Worm (Caenorhabditis elegans) whole organism, L1 larva: ENCODE results near the gene rbr-2.

Source experiments
- C04F5.9 ChIP-seq: sonication (generic microtip); optimal IDR thresholded peaks from 2 replicates; lab custom pipeline; 2016; ENCODE audit warnings: missing genetic modification characterization, missing compliant biosample characterization
- C16A3.4 ChIP-seq: fragments of 150-350 bp; optimal IDR thresholded peaks from 2 replicates; lab custom pipeline; 2014; ENCODE audit warnings: missing biosample characterization, missing genetic modification characterization
- aha-1 ChIP-seq: fragments of 150-350 bp; optimal IDR thresholded peaks from 2 replicates; lab custom pipeline; 2014; ENCODE audit warnings: missing biosample characterization, missing genetic modification characterization
- aly-2 ChIP-seq: fragments of 150-350 bp; optimal IDR thresholded peaks from 2 replicates; lab custom pipeline; 2014; ENCODE audit warnings: missing biosample characterization, missing genetic modification characterization
- blmp-1 ChIP-seq: fragments of 150-350 bp; optimal IDR thresholded peaks from 2 replicates; lab custom pipeline; 2014; ENCODE audit warnings: missing biosample characterization, missing genetic modification characterization
- ceh-82 ChIP-seq, 3 experiments: fragments of 150-350 bp in 1 of 3; sonication (generic microtip) in 2 of 3; optimal IDR thresholded peaks; 2 replicates each; lab custom pipeline; 2014 to 2017; ENCODE audit warnings: missing biosample characterization in 3 of 3, missing genetic modification characterization in 3 of 3
- ceh-88 ChIP-seq: fragments of 200-800 bp; sonication (Bioruptor generic); IDR thresholded peaks from 2 replicates; pipeline ENCODE4 v1.3.6; 2022; ENCODE audit warnings: missing genetic modification characterization, missing compliant biosample characterization
- ces-1 ChIP-seq: fragments of 150-350 bp; optimal IDR thresholded peaks from 2 replicates; lab custom pipeline; 2014; ENCODE audit warnings: missing biosample characterization, missing genetic modification reagents, missing genetic modification characterization
- dpl-1 ChIP-seq, 3 experiments: fragments of 150-350 bp in 2 of 3; sonication (generic microtip) in 1 of 3; optimal IDR thresholded peaks; 2 replicates each; lab custom pipeline; 2014 to 2017; ENCODE audit warnings: missing biosample characterization in 3 of 3, missing genetic modification characterization in 3 of 3, missing genetic modification reagents in 3 of 3
- efl-3 ChIP-seq: fragments of 200-800 bp; sonication (Bioruptor generic); optimal IDR thresholded peaks from 2 replicates; lab custom pipeline; 2018; ENCODE audit warnings: mild to moderate bottlenecking, missing genetic modification characterization, missing compliant biosample characterization
- egl-27 ChIP-seq, 2 experiments: fragments of 150-350 bp in 1 of 2; sonication (generic microtip); optimal IDR thresholded peaks; 3 replicates each; lab custom pipeline; 2017 to 2018; ENCODE audit warnings: missing biosample characterization in 2 of 2, missing genetic modification characterization in 2 of 2, missing genetic modification reagents in 2 of 2
- elt-3 ChIP-seq, 6 experiments: fragments of 150-350 bp in 1 of 6; sonication (generic microtip); optimal IDR thresholded peaks; 2 replicates each; lab custom pipeline; 2017 to 2018; ENCODE audit warnings: missing biosample characterization in 6 of 6, missing genetic modification characterization in 6 of 6, inconsistent platforms in 1 of 6
- ets-5 ChIP-seq: fragments of 200-800 bp; sonication (Bioruptor generic); IDR thresholded peaks from 2 replicates; pipeline ENCODE4 v1.3.6; 2022; ENCODE audit warnings: missing genetic modification characterization, missing compliant biosample characterization
- fkh-8 ChIP-seq: sonication (generic microtip); optimal IDR thresholded peaks from 2 replicates; lab custom pipeline; 2016; ENCODE audit warnings: mild to moderate bottlenecking, missing genetic modification characterization, missing compliant biosample characterization
- fos-1 ChIP-seq: fragments of 150-350 bp; optimal IDR thresholded peaks from 2 replicates; lab custom pipeline; 2014; ENCODE audit warnings: missing biosample characterization, missing genetic modification characterization
- hlh-17 ChIP-seq: fragments of 200-800 bp; sonication (Bioruptor generic); optimal IDR thresholded peaks from 2 replicates; lab custom pipeline; 2018; ENCODE audit warnings: missing genetic modification characterization, mild to moderate bottlenecking, missing compliant biosample characterization, moderate library complexity, borderline replicate concordance
- isw-1 ChIP-seq: fragments of 200-800 bp; sonication (Bioruptor generic); IDR thresholded peaks from 2 replicates; pipeline ENCODE4 v1.3.6; 2022; ENCODE audit warnings: missing genetic modification characterization, missing compliant biosample characterization
- jun-1 ChIP-seq: fragments of 150-350 bp; optimal IDR thresholded peaks from 2 replicates; lab custom pipeline; 2014; ENCODE audit warnings: missing biosample characterization, missing genetic modification reagents, missing genetic modification characterization
- lin-13 ChIP-seq: fragments of 150-350 bp; optimal IDR thresholded peaks from 2 replicates; lab custom pipeline; 2014; ENCODE audit warnings: missing biosample characterization, missing genetic modification reagents, missing genetic modification characterization
- lin-35 ChIP-seq, 2 experiments: fragments of 150-350 bp; optimal IDR thresholded peaks; 2 replicates each; lab custom pipeline; 2014; ENCODE audit warnings: missing biosample characterization in 2 of 2, missing genetic modification characterization in 2 of 2, missing genetic modification reagents in 2 of 2
- lin-39 ChIP-seq: fragments of 150-350 bp; optimal IDR thresholded peaks from 2 replicates; lab custom pipeline; 2014; ENCODE audit warnings: missing biosample characterization, missing genetic modification reagents, missing genetic modification characterization
- lir-3 ChIP-seq: sonication (generic microtip); optimal IDR thresholded peaks from 2 replicates; lab custom pipeline; 2016; ENCODE audit warnings: mild to moderate bottlenecking, missing genetic modification characterization, moderate library complexity, missing compliant biosample characterization; ENCODE audit not compliant: poor library complexity
- mef-2 ChIP-seq: fragments of 150-350 bp; optimal IDR thresholded peaks from 2 replicates; lab custom pipeline; 2014; ENCODE audit warnings: missing biosample characterization, missing genetic modification characterization
- nhr-11 ChIP-seq: fragments of 150-350 bp; optimal IDR thresholded peaks from 2 replicates; lab custom pipeline; 2014; ENCODE audit warnings: missing biosample characterization, missing genetic modification characterization
- nhr-19 ChIP-seq: fragments of 200-800 bp; sonication (Bioruptor generic); conservative IDR thresholded peaks from 2 replicates; pipeline ENCODE4 v1.3.6; 2022; ENCODE audit warnings: missing genetic modification characterization, missing compliant biosample characterization
- nhr-20 ChIP-seq: sonication (generic microtip); optimal IDR thresholded peaks from 2 replicates; lab custom pipeline; 2016; ENCODE audit warnings: mild to moderate bottlenecking, missing genetic modification characterization, missing compliant biosample characterization
- nhr-237 ChIP-seq: fragments of 150-350 bp; optimal IDR thresholded peaks from 2 replicates; lab custom pipeline; 2014; ENCODE audit warnings: missing biosample characterization, missing genetic modification characterization
- nhr-47 ChIP-seq: sonication (generic microtip); optimal IDR thresholded peaks from 2 replicates; lab custom pipeline; 2016; ENCODE audit warnings: mild to moderate bottlenecking, missing genetic modification characterization, moderate library complexity, missing compliant biosample characterization
- nhr-77 ChIP-seq: fragments of 150-350 bp; optimal IDR thresholded peaks from 2 replicates; lab custom pipeline; 2014; ENCODE audit warnings: missing biosample characterization, missing genetic modification characterization
- nhr-85 ChIP-seq: sonication (generic microtip); peaks from one replicate; lab custom pipeline; 2016; ENCODE audit warnings: missing genetic modification characterization, inconsistent platforms, missing compliant biosample characterization
- nhr-90 ChIP-seq: sonication (generic microtip); optimal IDR thresholded peaks from 2 replicates; lab custom pipeline; 2016; ENCODE audit warnings: mild to moderate bottlenecking, missing genetic modification characterization, missing compliant biosample characterization; ENCODE audit not compliant: poor library complexity
- pag-3 ChIP-seq: sonication (generic microtip); optimal IDR thresholded peaks from 2 replicates; lab custom pipeline; 2017; ENCODE audit warnings: missing genetic modification characterization, mild to moderate bottlenecking, missing compliant biosample characterization, antibody characterized with exemption, borderline replicate concordance; ENCODE audit not compliant: insufficient read depth
- pax-3 ChIP-seq: fragments of 200-800 bp; sonication (Bioruptor generic); optimal IDR thresholded peaks from 2 replicates; lab custom pipeline; 2018; ENCODE audit warnings: mild to moderate bottlenecking, missing genetic modification characterization, moderate library complexity, missing compliant biosample characterization
- skn-1 ChIP-seq: fragments of 150-350 bp; optimal IDR thresholded peaks from 2 replicates; lab custom pipeline; 2014; ENCODE audit warnings: missing biosample characterization, missing genetic modification characterization
- snpc-4 ChIP-seq: fragments of 150-350 bp; optimal IDR thresholded peaks from 2 replicates; lab custom pipeline; 2014; ENCODE audit warnings: missing biosample characterization, missing genetic modification characterization
- snu-23 ChIP-seq: sonication (generic microtip); optimal IDR thresholded peaks from 2 replicates; lab custom pipeline; 2016; ENCODE audit warnings: missing genetic modification characterization, missing compliant biosample characterization
- sox-4 ChIP-seq: sonication (generic microtip); optimal IDR thresholded peaks from 2 replicates; lab custom pipeline; 2016; ENCODE audit warnings: missing genetic modification characterization, missing compliant biosample characterization
- sup-37 ChIP-seq: fragments of 200-800 bp; sonication (Bioruptor generic); optimal IDR thresholded peaks from 2 replicates; lab custom pipeline; 2018; ENCODE audit warnings: mild to moderate bottlenecking, missing genetic modification characterization, missing compliant biosample characterization
- swsn-7 ChIP-seq: sonication (generic microtip); optimal IDR thresholded peaks from 2 replicates; lab custom pipeline; 2016; ENCODE audit warnings: missing genetic modification characterization, missing compliant biosample characterization
- unc-130 ChIP-seq: fragments of 150-350 bp; optimal IDR thresholded peaks from 2 replicates; lab custom pipeline; 2017; ENCODE audit warnings: missing biosample characterization, missing genetic modification characterization, inconsistent platforms
- unc-86 ChIP-seq: sonication (generic microtip); optimal IDR thresholded peaks from 2 replicates; lab custom pipeline; 2016; ENCODE audit warnings: missing genetic modification characterization, missing compliant biosample characterization
- xbp-1 ChIP-seq: sonication (generic microtip); optimal IDR thresholded peaks from 2 replicates; lab custom pipeline; 2016; ENCODE audit warnings: missing genetic modification characterization, missing compliant biosample characterization
- zip-4 ChIP-seq: fragments of 200-800 bp; sonication (Bioruptor generic); optimal IDR thresholded peaks from 2 replicates; lab custom pipeline; 2018; ENCODE audit warnings: mild to moderate bottlenecking, missing genetic modification characterization, moderate library complexity, missing compliant biosample characterization
- ztf-11 ChIP-seq, 2 experiments: sonication (generic microtip); optimal IDR thresholded peaks; 2 replicates each; lab custom pipeline; 2016 to 2017; ENCODE audit warnings: missing genetic modification characterization in 2 of 2, missing biosample characterization in 1 of 2, missing compliant biosample characterization in 1 of 2

Gene rbr-2

DNA sequence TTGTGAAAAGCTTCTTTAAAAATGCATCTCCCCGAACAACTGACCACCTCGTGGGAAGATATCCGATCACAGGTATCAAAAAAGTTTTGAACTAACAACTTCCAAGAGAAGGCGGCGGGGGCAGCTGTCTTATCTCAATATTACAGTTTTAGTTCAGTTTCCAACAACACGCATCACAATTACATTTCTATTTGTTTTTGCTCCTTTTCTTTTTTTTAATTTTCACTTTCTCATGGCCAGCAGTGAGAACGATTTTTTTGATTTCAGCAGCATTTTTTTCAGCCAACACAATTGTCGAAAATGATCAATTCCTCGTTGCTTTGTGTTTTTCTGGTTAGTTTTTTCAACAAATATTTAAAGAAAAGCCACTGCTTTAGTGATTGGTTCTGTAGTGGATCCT lies 6.8 kb upstream of the rbr-2 start, which contains the start of gene ZK593.2:
Gene ZK593.2 (plus strand): TSS at position 301 of the 400 bp plus-strand sequence.
- TF ChIP-seq ztf-11 (tag; optimal IDR thresholded peaks at IDR 0.05; lab: Kevin White, UChicago) (no peak), mef-2 (tag; lab: Kevin White, UChicago) (no peak), jun-1 (tag; lab: Kevin White, UChicago) (no peak)
- TF ChIP-seq, all 84 proteins: peak for 0

DNA sequence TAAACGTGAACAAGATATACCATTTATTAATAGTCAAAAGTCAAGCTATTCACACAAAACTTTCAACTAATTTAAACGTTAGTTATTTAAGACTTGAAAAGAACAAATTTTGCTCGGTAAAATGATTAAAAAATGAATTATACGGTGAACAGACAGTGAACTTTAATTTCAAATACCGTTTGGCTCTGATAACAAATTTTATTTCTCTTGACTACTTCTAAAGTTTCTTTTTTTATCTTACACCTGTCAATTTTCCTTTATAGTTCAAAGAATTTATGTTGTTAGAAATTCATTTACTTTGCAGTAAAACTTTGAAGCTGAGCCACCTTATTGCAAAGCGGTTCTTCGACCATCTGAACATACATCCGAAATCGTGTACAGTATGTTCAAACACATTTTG lies 4.5 kb upstream of the rbr-2 start, which contains the start of gene ZK593.3:
Gene ZK593.3 (plus strand): TSS at position 301 of the 400 bp plus-strand sequence.
- no peak for TF ChIP-seq isw-1 (GFP tag; lab: Robert Waterston, UW)
- TF ChIP-seq fkh-8 (tag; lab: Kevin White, UChicago) = no peak
- no peak for TF ChIP-seq xbp-1 (tag; lab: Kevin White, UChicago)
- TF ChIP-seq C04F5.9 = no peak
- no peak for TF ChIP-seq ets-5
- no peak for TF ChIP-seq fos-1 (tag; lab: Kevin White, UChicago)
- no peak for TF ChIP-seq mef-2 (tag; lab: Kevin White, UChicago)
- no peak for TF ChIP-seq nhr-19

DNA sequence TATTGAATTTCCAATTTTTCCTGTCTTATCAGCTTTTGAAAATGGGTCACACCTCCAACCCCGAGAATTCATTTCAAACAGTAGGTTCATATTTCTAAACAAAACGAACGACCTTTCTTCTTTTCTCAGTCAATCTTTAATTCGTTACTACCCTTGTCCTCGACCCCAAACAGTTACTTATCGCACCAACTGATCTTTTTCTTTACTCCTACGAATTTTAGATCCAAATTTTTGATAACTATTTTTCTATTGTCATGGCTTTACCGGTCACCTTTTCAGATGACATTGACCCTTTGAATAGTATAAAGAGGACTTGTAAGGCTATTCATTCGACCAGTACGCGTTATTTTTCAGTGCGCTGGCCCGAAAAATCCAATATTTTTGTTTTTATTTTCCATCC lies 3.7 kb upstream of the rbr-2 start:
- TF ChIP-seq nhr-85 (tag; lab: Kevin White, UChicago) = peak; percentile 49
- TF ChIP-seq efl-3 = no peak

DNA sequence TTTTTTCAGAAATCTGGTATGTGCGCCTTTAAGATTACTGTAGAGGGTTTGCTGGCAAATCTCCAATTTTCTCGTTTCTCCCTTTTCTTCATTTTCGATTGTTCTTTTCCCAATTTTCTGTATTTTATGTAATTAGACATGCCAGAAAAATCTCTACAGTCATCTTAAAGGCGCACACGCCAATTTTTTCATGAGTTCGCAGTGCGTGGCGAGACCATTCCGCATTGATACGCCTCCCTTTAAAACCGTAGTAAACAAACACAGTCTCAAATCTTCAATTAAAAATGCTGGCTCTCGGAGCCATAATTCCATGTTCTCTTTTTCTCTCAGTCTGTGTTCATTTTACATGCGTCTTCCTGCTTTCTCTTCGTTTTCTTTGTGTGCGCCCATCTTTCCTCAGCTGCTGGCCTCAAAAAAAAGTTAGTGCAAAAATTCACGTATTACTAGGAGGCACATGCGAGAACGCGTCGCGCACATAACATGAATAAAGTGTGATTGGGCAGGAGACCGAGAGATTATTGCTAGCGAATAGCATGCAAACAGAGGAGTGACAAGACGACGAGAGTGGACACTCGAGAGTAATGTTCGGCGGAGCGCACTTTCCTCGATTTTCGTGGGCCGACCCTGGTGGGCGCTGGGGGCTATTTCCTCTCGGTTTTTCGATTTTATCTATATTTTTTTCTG lies 851 bp upstream of the rbr-2 start:
- peak; percentile 91 for TF ChIP-seq nhr-85 (tag; lab: Kevin White, UChicago)
- TF ChIP-seq C04F5.9 = no peak
- TF ChIP-seq xbp-1 (tag; lab: Kevin White, UChicago) = peak; percentile 83
- TF ChIP-seq ces-1 (GFP tag; lab: Kevin White, UChicago) = no peak
- TF ChIP-seq nhr-11 (tag; lab: Kevin White, UChicago) = no peak
- TF ChIP-seq nhr-77 (tag; lab: Kevin White, UChicago) = peak; percentile 75
- no peak for TF ChIP-seq hlh-17 (GFP tag; lab: Kevin White, UChicago)
- TF ChIP-seq pag-3 = peak; percentile 22
- peak; percentile 48 for TF ChIP-seq aha-1
- peak in 1 of 2 experiments; percentile 63 for TF ChIP-seq egl-27 (tag; optimal IDR thresholded peaks at IDR 0.05; lab: Kevin White, UChicago)
- TF ChIP-seq ceh-88 (GFP tag; lab: Robert Waterston, UW) = peak; percentile 46; the same call in 1 of the 2 replicates
- TF ChIP-seq unc-86 (tag; lab: Kevin White, UChicago) = peak; percentile 75
- TF ChIP-seq C16A3.4 (tag; lab: Kevin White, UChicago) = peak; percentile 47
- TF ChIP-seq pax-3 = peak; percentile 9
- TF ChIP-seq zip-4 (GFP tag; lab: Kevin White, UChicago) = no peak
- no peak for TF ChIP-seq lir-3 (tag; lab: Kevin White, UChicago)
- TF ChIP-seq nhr-47 (tag; lab: Kevin White, UChicago) = peak; percentile 81
- TF ChIP-seq nhr-90 = peak; percentile 49
- peak; percentile 58 for TF ChIP-seq snpc-4 (tag; lab: Kevin White, UChicago)
- TF ChIP-seq lin-39 (tag; lab: Kevin White, UChicago) = peak; percentile 10
- peak; percentile 72 to 76 for TF ChIP-seq lin-35 (GFP tag; optimal IDR thresholded peaks at IDR 0.05; lab: Kevin White, UChicago)
- peak; percentile 51 for TF ChIP-seq unc-130 (tag; lab: Kevin White, UChicago)
- TF ChIP-seq ets-5 = no peak
- peak; percentile 62 for TF ChIP-seq isw-1 (GFP tag; lab: Robert Waterston, UW)
- TF ChIP-seq elt-3 (tag; optimal IDR thresholded peaks at IDR 0.05; lab: Kevin White, UChicago) = peak in 1 of 6 experiments; percentile 57
- peak; percentile 47 to 64 (median 54) for TF ChIP-seq dpl-1 (GFP tag; optimal IDR thresholded peaks at IDR 0.05; lab: Kevin White, UChicago)
- peak; percentile 49 for TF ChIP-seq nhr-237 (tag; lab: Kevin White, UChicago)
- no peak for TF ChIP-seq sox-4 (tag; lab: Kevin White, UChicago)
- TF ChIP-seq sup-37 (GFP tag; lab: Kevin White, UChicago) = no peak
- TF ChIP-seq skn-1 (tag; lab: Kevin White, UChicago) = peak; percentile 60
- peak; percentile 84 for TF ChIP-seq fkh-8 (tag; lab: Kevin White, UChicago)
- TF ChIP-seq ceh-82 (tag; optimal IDR thresholded peaks at IDR 0.05; lab: Kevin White, UChicago) = peak; percentile 48 to 81 (median 50)
- TF ChIP-seq lin-13 (GFP tag; lab: Kevin White, UChicago) = peak; percentile 74
- no peak for TF ChIP-seq aly-2 (tag; lab: Kevin White, UChicago)
- TF ChIP-seq nhr-20 (tag; lab: Kevin White, UChicago) = peak; percentile 92
- peak; percentile 19 for TF ChIP-seq blmp-1 (tag; lab: Kevin White, UChicago)
- peak; percentile 85 for TF ChIP-seq swsn-7 (tag; lab: Kevin White, UChicago)
- peak; percentile 91 for TF ChIP-seq snu-23 (GFP tag; lab: Kevin White, UChicago)
